Fruit fly (Drosophila melanogaster): ENCODE results near the gene CG31820.

DNA sequence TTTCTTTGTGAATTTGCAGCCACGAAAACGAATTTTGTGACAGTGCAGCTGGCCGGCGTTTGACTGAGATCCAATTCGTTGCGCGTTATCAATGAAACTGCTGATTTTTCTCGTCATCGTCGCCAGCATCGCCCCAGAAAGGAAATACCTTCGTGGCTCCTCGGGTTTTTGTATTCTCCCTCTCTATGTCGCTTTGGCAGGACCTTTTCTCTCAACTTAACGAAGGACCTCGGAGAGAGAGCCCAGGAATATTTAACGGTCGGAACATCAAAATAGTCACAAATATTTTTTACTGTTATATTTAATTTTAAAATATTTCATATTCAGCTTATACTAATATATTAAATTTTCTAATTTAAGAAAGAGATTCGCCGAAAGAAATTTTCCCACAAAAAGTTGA, 43.7 kb downstream of the CG31820 start, which contains the start of gene beat-Ib:
- TF ChIP-seq insv (optimal IDR thresholded peaks at IDR 0.05) (no peak), Myc (optimal IDR thresholded peaks at IDR 0.05) (no peak), ttk (optimal IDR thresholded peaks at IDR 0.05) (no peak), psq (optimal IDR thresholded peaks at IDR 0.05) (no peak), Sin3A (optimal IDR thresholded peaks at IDR 0.05) (no peak), h (optimal IDR thresholded peaks at IDR 0.05) (no peak)

All from Kc167 (cell line).